Fruit fly (Drosophila melanogaster) whole organism, embryonic: Measurements from ENCODE around the gene Naa80.

Experiments
- Abd-B ChIP-seq: fragments of 200-800 bp; sonication (Bioruptor generic); optimal IDR thresholded peaks from 2 replicates; lab custom pipeline; 2018; ENCODE audit warnings: missing biosample characterization, mild to moderate bottlenecking, missing genetic modification characterization, moderate library complexity
- Adf1 ChIP-seq: fragments of 200-800 bp; sonication (Bioruptor generic); IDR thresholded peaks from 2 replicates; pipeline ENCODE4 v1.3.6; 2022; ENCODE audit warnings: missing biosample characterization, missing genetic modification characterization
- CG11398 ChIP-seq: fragments of 200-800 bp; sonication (Bioruptor generic); optimal IDR thresholded peaks from 2 replicates; lab custom pipeline; 2016; ENCODE audit warnings: missing biosample characterization, missing genetic modification characterization
- CG12391 ChIP-seq: fragments of 200-800 bp; sonication (Bioruptor generic); optimal IDR thresholded peaks from 3 replicates; lab custom pipeline; 2018; ENCODE audit warnings: missing biosample characterization, mild to moderate bottlenecking, missing genetic modification characterization, moderate library complexity
- CG12744 ChIP-seq: fragments of 200-800 bp; sonication (Bioruptor generic); optimal IDR thresholded peaks from 2 replicates; lab custom pipeline; 2016; ENCODE audit warnings: missing biosample characterization, missing genetic modification characterization
- CG13894 ChIP-seq: fragments of 200-800 bp; sonication (Bioruptor generic); optimal IDR thresholded peaks from 3 replicates; lab custom pipeline; 2018; ENCODE audit warnings: missing biosample characterization, mild to moderate bottlenecking, missing genetic modification characterization, moderate library complexity
- CG14860 ChIP-seq: fragments of 200-800 bp; sonication (Bioruptor generic); IDR thresholded peaks from 3 replicates; pipeline ENCODE4 v1.3.6; 2022; ENCODE audit warnings: missing biosample characterization, missing genetic modification characterization; ENCODE audit not compliant: partially characterized antibody
- CG15073 ChIP-seq: fragments of 200-800 bp; sonication (Bioruptor generic); optimal IDR thresholded peaks from 2 replicates; lab custom pipeline; 2016; ENCODE audit warnings: missing biosample characterization, missing genetic modification characterization
- CG15696 ChIP-seq: fragments of 200-800 bp; sonication (Bioruptor generic); optimal IDR thresholded peaks from 2 replicates; lab custom pipeline; 2019; ENCODE audit warnings: missing biosample characterization, mild to moderate bottlenecking, missing genetic modification characterization, moderate library complexity
- CG18599 ChIP-seq: fragments of 200-800 bp; sonication (Bioruptor generic); optimal IDR thresholded peaks from 3 replicates; lab custom pipeline; 2017; ENCODE audit warnings: missing biosample characterization, missing genetic modification characterization, mild to moderate bottlenecking, moderate library complexity, missing genetic modification reagents
- CG31224 ChIP-seq: fragments of 200-800 bp; sonication (Bioruptor generic); IDR thresholded peaks from 2 replicates; pipeline ENCODE4 v1.3.6; 2022; ENCODE audit warnings: missing biosample characterization, missing genetic modification characterization
- CG34422 ChIP-seq: fragments of 200-800 bp; sonication (Bioruptor generic); IDR thresholded peaks from 3 replicates; pipeline ENCODE4 v1.3.6; 2022; ENCODE audit warnings: missing biosample characterization, missing genetic modification characterization
- CG3838 ChIP-seq: fragments of 200-800 bp; sonication (Bioruptor generic); optimal IDR thresholded peaks from 3 replicates; lab custom pipeline; 2016; ENCODE audit warnings: missing biosample characterization, missing genetic modification characterization
- CG3847 ChIP-seq: fragments of 200-800 bp; sonication (Bioruptor generic); IDR thresholded peaks from 2 replicates; pipeline ENCODE4 v1.3.6; 2022; ENCODE audit warnings: missing biosample characterization, missing genetic modification characterization
- CG4328 ChIP-seq: fragments of 200-800 bp; sonication (Bioruptor generic); optimal IDR thresholded peaks from 3 replicates; lab custom pipeline; 2017; ENCODE audit warnings: missing biosample characterization, missing genetic modification reagents, missing genetic modification characterization
- CG4404 ChIP-seq: fragments of 200-800 bp; sonication (Bioruptor generic); IDR thresholded peaks from 2 replicates; pipeline ENCODE4 v1.3.6; 2022; ENCODE audit warnings: missing biosample characterization, missing genetic modification characterization
- CG4820 ChIP-seq: fragments of 200-800 bp; sonication (Bioruptor generic); optimal IDR thresholded peaks from 3 replicates; lab custom pipeline; 2016; ENCODE audit warnings: missing biosample characterization, missing genetic modification characterization
- CG6689 ChIP-seq: fragments of 200-800 bp; sonication (Bioruptor generic); IDR thresholded peaks from 2 replicates; pipeline ENCODE4 v1.3.6; 2022; ENCODE audit warnings: missing biosample characterization, missing genetic modification characterization
- CG6765 ChIP-seq: fragments of 200-800 bp; sonication (Bioruptor generic); optimal IDR thresholded peaks from 3 replicates; lab custom pipeline; 2017; ENCODE audit warnings: missing biosample characterization, mild to moderate bottlenecking, missing genetic modification characterization
- CG7987 ChIP-seq: fragments of 200-800 bp; sonication (Bioruptor generic); optimal IDR thresholded peaks from 2 replicates; lab custom pipeline; 2018; ENCODE audit warnings: missing biosample characterization, mild to moderate bottlenecking, missing genetic modification characterization, moderate library complexity
- CG8290 ChIP-seq, 3 experiments: fragments of 200-800 bp; sonication (Bioruptor generic); optimal IDR thresholded peaks; 2 replicates each; lab custom pipeline; 2016 to 2019; ENCODE audit warnings: missing biosample characterization in 3 of 3, missing genetic modification characterization in 3 of 3, mild to moderate bottlenecking in 2 of 3, moderate library complexity in 1 of 3
- CG9817 ChIP-seq: fragments of 200-800 bp; sonication (Bioruptor generic); optimal IDR thresholded peaks from 2 replicates; lab custom pipeline; 2018; ENCODE audit warnings: missing biosample characterization, mild to moderate bottlenecking, missing genetic modification characterization, moderate library complexity
- CHES-1-like ChIP-seq: fragments of 200-800 bp; sonication (Bioruptor generic); optimal IDR thresholded peaks from 2 replicates; lab custom pipeline; 2016; ENCODE audit warnings: missing biosample characterization, missing genetic modification characterization
- CTCF ChIP-seq: fragments of 200-800 bp; sonication (Bioruptor generic); optimal IDR thresholded peaks from 2 replicates; lab custom pipeline; 2017; ENCODE audit warnings: missing biosample characterization, mild to moderate bottlenecking, missing genetic modification characterization, moderate library complexity
- Chrac-16 ChIP-seq: fragments of 200-800 bp; sonication (Bioruptor generic); optimal IDR thresholded peaks from 3 replicates; lab custom pipeline; 2016; ENCODE audit warnings: missing biosample characterization, missing genetic modification characterization
- Dad ChIP-seq: fragments of 200-800 bp; sonication (Bioruptor generic); optimal IDR thresholded peaks from 3 replicates; lab custom pipeline; 2016; ENCODE audit warnings: missing biosample characterization, missing genetic modification characterization
- Dek ChIP-seq: fragments of 200-800 bp; sonication (Bioruptor generic); optimal IDR thresholded peaks from 3 replicates; lab custom pipeline; 2019; ENCODE audit warnings: missing biosample characterization, mild to moderate bottlenecking, missing genetic modification characterization, moderate library complexity
- Fer1 ChIP-seq: fragments of 200-800 bp; sonication (Bioruptor generic); optimal IDR thresholded peaks from 2 replicates; lab custom pipeline; 2017; ENCODE audit warnings: missing biosample characterization, mild to moderate bottlenecking, missing genetic modification characterization
- Fer3 ChIP-seq: fragments of 200-800 bp; sonication (Bioruptor generic); optimal IDR thresholded peaks from 2 replicates; lab custom pipeline; 2018; ENCODE audit warnings: missing biosample characterization, mild to moderate bottlenecking, missing genetic modification characterization, moderate library complexity
- Hmx ChIP-seq: fragments of 200-800 bp; sonication (Bioruptor generic); optimal IDR thresholded peaks from 2 replicates; lab custom pipeline; 2016; ENCODE audit warnings: missing biosample characterization, missing genetic modification characterization
- Hsf ChIP-seq: fragments of 200-800 bp; sonication (Bioruptor generic); optimal IDR thresholded peaks from 3 replicates; lab custom pipeline; 2016; ENCODE audit warnings: missing biosample characterization, missing genetic modification characterization
- Lim3 ChIP-seq: fragments of 200-800 bp; sonication (Bioruptor generic); IDR thresholded peaks from 2 replicates; pipeline ENCODE4 v1.3.6; 2022; ENCODE audit warnings: missing biosample characterization, missing genetic modification characterization
- Side ChIP-seq: fragments of 200-800 bp; sonication (Bioruptor generic); optimal IDR thresholded peaks from 2 replicates; lab custom pipeline; 2016; ENCODE audit warnings: missing biosample characterization, missing genetic modification characterization
- Sin3A ChIP-seq: fragments of >200 bp; optimal IDR thresholded peaks from 2 replicates; lab custom pipeline; 2018
- Xbp1 ChIP-seq: fragments of 200-800 bp; sonication (Bioruptor generic); optimal IDR thresholded peaks from 3 replicates; lab custom pipeline; 2016; ENCODE audit warnings: missing biosample characterization, mild to moderate bottlenecking, missing genetic modification characterization
- aop ChIP-seq: fragments of 200-800 bp; sonication (Bioruptor generic); IDR thresholded peaks from 2 replicates; pipeline ENCODE4 v1.3.6; 2022; ENCODE audit warnings: missing biosample characterization, missing genetic modification characterization
- ap ChIP-seq: fragments of 200-800 bp; sonication (Bioruptor generic); IDR thresholded peaks from 2 replicates; pipeline ENCODE4 v1.3.6; 2022; ENCODE audit warnings: missing biosample characterization, missing genetic modification characterization
- bbx ChIP-seq: fragments of 200-800 bp; sonication (Bioruptor generic); IDR thresholded peaks from 2 replicates; pipeline ENCODE4 v1.3.6; 2022; ENCODE audit warnings: missing biosample characterization, missing genetic modification characterization; ENCODE audit not compliant: partially characterized antibody
- crol ChIP-seq: fragments of 200-800 bp; sonication (Bioruptor generic); IDR thresholded peaks from 2 replicates; pipeline ENCODE4 v1.3.6; 2022; ENCODE audit warnings: missing biosample characterization, missing genetic modification characterization
- danr ChIP-seq: fragments of 200-800 bp; sonication (Bioruptor generic); IDR thresholded peaks from 2 replicates; pipeline ENCODE4 v1.3.6; 2022; ENCODE audit warnings: missing biosample characterization, missing genetic modification characterization
- dm ChIP-seq: fragments of 200-800 bp; sonication (Bioruptor generic); optimal IDR thresholded peaks from 3 replicates; lab custom pipeline; 2016; ENCODE audit warnings: missing biosample characterization, missing genetic modification characterization
- dmrt11E ChIP-seq: fragments of 200-800 bp; sonication (Bioruptor generic); optimal IDR thresholded peaks from 3 replicates; lab custom pipeline; 2018; ENCODE audit warnings: missing biosample characterization, mild to moderate bottlenecking, missing genetic modification characterization, moderate library complexity
- eve ChIP-seq, 2 experiments: fragments of >200 bp; optimal IDR thresholded peaks; 2 replicates each; lab custom pipeline; 2017; ENCODE audit warnings: missing biosample characterization in 2 of 2, missing genetic modification characterization in 2 of 2
- sc ChIP-seq, 3 experiments: fragments of >200 bp in 2 of 3; fragments of 200-800 bp in 1 of 3; sonication (Bioruptor generic) in 1 of 3; optimal IDR thresholded peaks; 2 replicates in 2 of 3; 3 replicates in 1 of 3; lab custom pipeline; 2017; ENCODE audit warnings: mild to moderate bottlenecking in 1 of 3, missing biosample characterization in 1 of 3, missing genetic modification characterization in 1 of 3, missing genetic modification reagents in 1 of 3
- sens ChIP-seq: fragments of 200-800 bp; sonication (Bioruptor generic); peaks from one replicate; lab custom pipeline; 2016; ENCODE audit warnings: missing biosample characterization, missing genetic modification characterization
- sqz ChIP-seq: fragments of 200-800 bp; sonication (Bioruptor generic); optimal IDR thresholded peaks from 3 replicates; lab custom pipeline; 2018; ENCODE audit warnings: missing biosample characterization, mild to moderate bottlenecking, missing genetic modification characterization
- sug ChIP-seq: fragments of 200-800 bp; optimal IDR thresholded peaks from 2 replicates; lab custom pipeline; 2019; ENCODE audit warnings: missing biosample characterization, mild to moderate bottlenecking, missing genetic modification characterization, moderate library complexity
- tap ChIP-seq: fragments of 200-800 bp; optimal IDR thresholded peaks from 3 replicates; lab custom pipeline; 2019; ENCODE audit warnings: missing biosample characterization, mild to moderate bottlenecking, missing genetic modification characterization, moderate library complexity
- zfh2 ChIP-seq: fragments of 200-800 bp; sonication (Bioruptor generic); optimal IDR thresholded peaks from 2 replicates; lab custom pipeline; 2016; ENCODE audit warnings: missing biosample characterization, missing genetic modification characterization

Gene Naa80

dm6 chr3R:9784341-9785062 lies 16.9 kb downstream of the Naa80 start, which contains the start of the genes MtnA and CG8500 (continued):
- TF ChIP-seq CG18599 (GFP tag; lab: Kevin White, UChicago) (no peak), Adf1 (GFP tag; lab: Robert Waterston, UW) (peak; percentile 45; the same call in 1 of the 2 replicates), CTCF (peak; percentile 64), danr (no peak), Xbp1 (no peak), CG34422 (peak; percentile 75; the same call in 2 of the 3 replicates), CG8290 (GFP tag; optimal IDR thresholded peaks at IDR 0.05; lab: Kevin White, UChicago) (no peak), CG8290 (tag; optimal IDR thresholded peaks at IDR 0.05; lab: Kevin White, UChicago) (peak in 1 of 2 experiments; percentile 62), Dek (peak; percentile 53), Lim3 (GFP tag; lab: Robert Waterston, UW) (no peak), Side (GFP tag; lab: Kevin White, UChicago) (no peak), aop (no peak), Hmx (no peak), tap (tag; lab: Kevin White, UChicago) (no peak), CG4404 (no peak), CG6765 (GFP tag; lab: Kevin White, UChicago) (no peak), eve (GFP tag; optimal IDR thresholded peaks at IDR 0.05; lab: Kevin White, UChicago) (no peak), crol (GFP tag; lab: Robert Waterston, UW) (peak; percentile 93), ap (GFP tag; lab: Robert Waterston, UW) (no peak), Dad (GFP tag; lab: Kevin White, UChicago) (no peak), CG12744 (GFP tag; lab: Kevin White, UChicago) (no peak), CG13894 (tag; lab: Kevin White, UChicago) (peak; percentile 26), CG14860 (no peak)

dm6 chr3R:9791177-9791806 lies 23.7 kb downstream of the Naa80 start, which contains the start of the genes CG12945 and CG8507:
Gene CG12945 (minus strand): TSS chr3R:9791221.
Gene CG8507 (plus strand): TSS chr3R:9791483.
- TF ChIP-seq CG6689 (GFP tag; lab: Robert Waterston, UW) (0 out of 2 replicates have a peak, but pooled peaks have one; percentile 9), CHES-1-like (GFP tag; lab: Kevin White, UChicago) (peak; percentile 54), Fer1 (peak; percentile 57), dm (GFP tag; lab: Kevin White, UChicago) (peak; percentile 34), Dek (peak; percentile 50), dmrt11E (tag; lab: Kevin White, UChicago) (peak; percentile 4), sqz (GFP tag; lab: Kevin White, UChicago) (no peak), CG9817 (tag; lab: Kevin White, UChicago) (peak; percentile 62), CG3847 (GFP tag; lab: Robert Waterston, UW) (peak; percentile 81), zfh2 (GFP tag; lab: Kevin White, UChicago) (peak; percentile 69), sug (tag; lab: Kevin White, UChicago) (peak; percentile 71), CG4328 (GFP tag; lab: Kevin White, UChicago) (no peak), CG31224 (GFP tag; lab: Robert Waterston, UW) (peak; percentile 20; the same call in 1 of the 2 replicates), CG7987 (GFP tag; lab: Kevin White, UChicago) (no peak), Chrac-16 (peak; percentile 28), CG3838 (no peak), Abd-B (GFP tag; lab: Kevin White, UChicago) (peak; percentile 76), CG15073 (GFP tag; lab: Kevin White, UChicago) (no peak), sens (GFP tag; lab: Kevin White, UChicago) (peak; percentile 85), Xbp1 (peak; percentile 68), bbx (GFP tag; lab: Robert Waterston, UW) (0 out of 2 replicates have a peak, but pooled peaks have one; percentile 18), CG12391 (peak; percentile 62), Hsf (peak; percentile 63), sc (optimal IDR thresholded peaks at IDR 0.05; lab: Kevin White, UChicago) (no peak), sc (GFP tag; optimal IDR thresholded peaks at IDR 0.05; lab: Kevin White, UChicago) (no peak), Sin3A (peak; percentile 85), CG11398 (GFP tag; lab: Kevin White, UChicago) (no peak), CG15696 (tag; lab: Kevin White, UChicago) (peak; percentile 48), Fer3 (tag; lab: Kevin White, UChicago) (peak; percentile 39), CG4820 (GFP tag; lab: Kevin White, UChicago) (peak; percentile 39)
